Worm (Caenorhabditis elegans) whole organism, L4 larva: ENCODE results near the gene Y116A8A.6.
A peak's percentile ranks its signal among the peaks of the same experiment; 100 is the strongest.

Source experiments
- D1046.2 ChIP-seq: fragments of 200-800 bp; sonication (Bioruptor generic); IDR thresholded peaks from 2 replicates; pipeline ENCODE4 v1.3.6; 2022; ENCODE audit warnings: missing genetic modification characterization, missing compliant biosample characterization
- F10B5.3 ChIP-seq: sonication (generic microtip); optimal IDR thresholded peaks from 2 replicates; lab custom pipeline; 2016; ENCODE audit warnings: mild to moderate bottlenecking, missing genetic modification characterization, missing compliant biosample characterization
- F37D6.2 ChIP-seq: sonication (generic microtip); optimal IDR thresholded peaks from 2 replicates; lab custom pipeline; 2016; ENCODE audit warnings: mild to moderate bottlenecking, missing genetic modification characterization, missing compliant biosample characterization
- F44E2.7 ChIP-seq: fragments of 200-800 bp; sonication (Bioruptor generic); IDR thresholded peaks from 2 replicates; pipeline ENCODE4 v2.1.2; 2022; ENCODE audit warnings: missing genetic modification characterization, missing compliant biosample characterization
- R02D3.7 ChIP-seq: fragments of 150-350 bp; sonication (generic microtip); optimal IDR thresholded peaks from 3 replicates; lab custom pipeline; 2014; ENCODE audit warnings: missing biosample characterization, missing genetic modification characterization
- Y105C5A.15 ChIP-seq: fragments of 200-800 bp; sonication (Bioruptor generic); IDR thresholded peaks from 2 replicates; pipeline ENCODE4 v1.3.6; 2022; ENCODE audit warnings: missing genetic modification characterization, missing compliant biosample characterization
- Y48G9A.11 ChIP-seq: fragments of 200-800 bp; sonication (Bioruptor generic); IDR thresholded peaks from 2 replicates; pipeline ENCODE4 v1.3.6; 2022; ENCODE audit warnings: missing genetic modification reagents, missing genetic modification characterization, missing compliant biosample characterization
- aha-1 ChIP-seq: fragments of 150-350 bp; peaks from one replicate; lab custom pipeline; 2014; ENCODE audit warnings: missing biosample characterization, missing genetic modification characterization
- ama-1 ChIP-seq: fragments of 150-350 bp; optimal IDR thresholded peaks from 2 replicates; lab custom pipeline; 2014; ENCODE audit warnings: inconsistent platforms, mixed read lengths
- ceh-62 ChIP-seq: sonication (generic microtip); optimal IDR thresholded peaks from 2 replicates; lab custom pipeline; 2017; ENCODE audit warnings: missing biosample characterization, missing genetic modification characterization
- cey-2 ChIP-seq: sonication (generic microtip); optimal IDR thresholded peaks from 3 replicates; lab custom pipeline; 2017; ENCODE audit warnings: missing genetic modification characterization, mild to moderate bottlenecking, missing compliant biosample characterization, antibody characterized with exemption, borderline replicate concordance; ENCODE audit not compliant: insufficient read depth
- ctbp-1 ChIP-seq: fragments of 200-800 bp; sonication (Bioruptor generic); IDR thresholded peaks from 2 replicates; pipeline ENCODE4 v1.3.6; 2022; ENCODE audit warnings: missing genetic modification reagents, missing genetic modification characterization, missing compliant biosample characterization
- dmd-9 ChIP-seq: fragments of 200-800 bp; sonication (Bioruptor generic); IDR thresholded peaks from 2 replicates; pipeline ENCODE4 v1.3.6; 2022; ENCODE audit warnings: missing genetic modification reagents, missing genetic modification characterization, missing compliant biosample characterization
- dpl-1 ChIP-seq: fragments of 150-350 bp; optimal IDR thresholded peaks from 2 replicates; lab custom pipeline; 2014; ENCODE audit warnings: missing biosample characterization, missing genetic modification reagents, missing genetic modification characterization
- duxl-1 ChIP-seq: sonication (generic microtip); optimal IDR thresholded peaks from 2 replicates; lab custom pipeline; 2016; ENCODE audit warnings: mild to moderate bottlenecking, missing genetic modification characterization, moderate library complexity, missing compliant biosample characterization; ENCODE audit not compliant: poor library complexity
- dve-1 ChIP-seq: sonication (generic microtip); optimal IDR thresholded peaks from 2 replicates; lab custom pipeline; 2017; ENCODE audit warnings: antibody characterized with exemption, mild to moderate bottlenecking, missing genetic modification characterization, missing compliant biosample characterization; ENCODE audit not compliant: insufficient read depth
- egl-43 ChIP-seq: fragments of 200-800 bp; sonication (Bioruptor generic); IDR thresholded peaks from 2 replicates; pipeline ENCODE4 v1.3.6; 2022; ENCODE audit warnings: missing genetic modification reagents, missing genetic modification characterization, missing compliant biosample characterization
- fkh-10 ChIP-seq: fragments of 150-350 bp; optimal IDR thresholded peaks from 2 replicates; lab custom pipeline; 2014; ENCODE audit warnings: missing biosample characterization, missing genetic modification reagents, missing genetic modification characterization
- fos-1 ChIP-seq: fragments of 150-350 bp; optimal IDR thresholded peaks from 2 replicates; lab custom pipeline; 2014; ENCODE audit warnings: missing biosample characterization, missing genetic modification characterization
- hif-1 ChIP-seq, 2 experiments: sonication (generic microtip); optimal IDR thresholded peaks; 2 replicates each; lab custom pipeline; 2016 to 2017; ENCODE audit warnings: missing compliant biosample characterization in 2 of 2, missing genetic modification characterization in 2 of 2, missing genetic modification reagents in 2 of 2, missing genotype in 2 of 2, mild to moderate bottlenecking in 1 of 2
- hlh-11 ChIP-seq: fragments of 200-800 bp; sonication (Bioruptor generic); optimal IDR thresholded peaks from 2 replicates; lab custom pipeline; 2018; ENCODE audit warnings: mild to moderate bottlenecking, missing genetic modification characterization, missing compliant biosample characterization
- hmg-1.1 ChIP-seq: fragments of 200-800 bp; sonication (Bioruptor generic); IDR thresholded peaks from 2 replicates; pipeline ENCODE4 v1.3.6; 2022; ENCODE audit warnings: missing genetic modification reagents, missing genetic modification characterization, missing compliant biosample characterization
- jun-1 ChIP-seq: fragments of 150-350 bp; optimal IDR thresholded peaks from 2 replicates; lab custom pipeline; 2014; ENCODE audit warnings: missing biosample characterization, missing genetic modification reagents, missing genetic modification characterization
- lin-1 ChIP-seq: fragments of 200-800 bp; sonication (Bioruptor generic); IDR thresholded peaks from 2 replicates; pipeline ENCODE4 v1.3.6; 2022; ENCODE audit warnings: missing genetic modification reagents, missing genetic modification characterization, missing compliant biosample characterization
- lin-13 ChIP-seq: fragments of 150-350 bp; optimal IDR thresholded peaks from 2 replicates; lab custom pipeline; 2014; ENCODE audit warnings: missing biosample characterization, missing genetic modification reagents, missing genetic modification characterization
- lin-15B ChIP-seq: fragments of 150-350 bp; sonication (generic microtip); optimal IDR thresholded peaks from 3 replicates; lab custom pipeline; 2014; ENCODE audit warnings: missing biosample characterization, missing genetic modification characterization
- lin-38 ChIP-seq: fragments of 200-800 bp; sonication (Bioruptor generic); IDR thresholded peaks from 2 replicates; pipeline ENCODE4 v1.3.6; 2022; ENCODE audit warnings: missing genetic modification reagents, missing genetic modification characterization, missing compliant biosample characterization
- lin-39 ChIP-seq: fragments of 150-350 bp; optimal IDR thresholded peaks from 2 replicates; lab custom pipeline; 2014; ENCODE audit warnings: missing biosample characterization, missing genetic modification reagents, missing genetic modification characterization
- lir-3 ChIP-seq: sonication (generic microtip); optimal IDR thresholded peaks from 2 replicates; lab custom pipeline; 2016; ENCODE audit warnings: mild to moderate bottlenecking, missing genetic modification characterization, missing compliant biosample characterization
- lsy-2 ChIP-seq, 2 experiments: fragments of 150-350 bp in 1 of 2; sonication (generic microtip) in 1 of 2; optimal IDR thresholded peaks; 2 replicates each; lab custom pipeline; 2014 to 2017; ENCODE audit warnings: missing biosample characterization in 2 of 2, missing genetic modification characterization in 2 of 2
- mdl-1 ChIP-seq, 2 experiments: fragments of 150-350 bp in 1 of 2; sonication (generic microtip) in 1 of 2; optimal IDR thresholded peaks; 2 replicates each; lab custom pipeline; 2014 to 2017; ENCODE audit warnings: missing biosample characterization in 2 of 2, missing genetic modification characterization in 2 of 2
- mep-1 ChIP-seq: fragments of 150-350 bp; sonication (generic microtip); optimal IDR thresholded peaks from 3 replicates; lab custom pipeline; 2014; ENCODE audit warnings: missing biosample characterization, missing genetic modification characterization
- mes-2 ChIP-seq: sonication (generic microtip); optimal IDR thresholded peaks from 2 replicates; lab custom pipeline; 2016; ENCODE audit warnings: missing genotype, mild to moderate bottlenecking, missing genetic modification characterization, missing compliant biosample characterization; ENCODE audit not compliant: poor library complexity, severe bottlenecking
- mxl-2 ChIP-seq: fragments of 200-800 bp; sonication (Bioruptor generic); conservative IDR thresholded peaks from 2 replicates; pipeline ENCODE4 v1.3.6; 2022; ENCODE audit warnings: missing genetic modification reagents, missing genetic modification characterization, missing compliant biosample characterization
- nhr-11 ChIP-seq: fragments of 150-350 bp; optimal IDR thresholded peaks from 2 replicates; lab custom pipeline; 2014; ENCODE audit warnings: missing biosample characterization, missing genetic modification characterization
- nhr-237 ChIP-seq: sonication (generic microtip); optimal IDR thresholded peaks from 2 replicates; lab custom pipeline; 2017; ENCODE audit warnings: missing biosample characterization, missing genetic modification characterization
- nhr-76 ChIP-seq: fragments of 150-350 bp; optimal IDR thresholded peaks from 2 replicates; lab custom pipeline; 2014; ENCODE audit warnings: missing biosample characterization, missing genetic modification characterization
- nhr-77 ChIP-seq: fragments of 150-350 bp; optimal IDR thresholded peaks from 2 replicates; lab custom pipeline; 2014; ENCODE audit warnings: missing biosample characterization, missing genetic modification characterization
- php-3 ChIP-seq: fragments of 200-800 bp; sonication (Bioruptor generic); IDR thresholded peaks from 2 replicates; pipeline ENCODE4 v1.3.6; 2022; ENCODE audit warnings: missing genetic modification reagents, missing genetic modification characterization, missing compliant biosample characterization
- rbr-2 ChIP-seq: sonication (generic microtip); optimal IDR thresholded peaks from 2 replicates; lab custom pipeline; 2016; ENCODE audit warnings: missing genotype, missing genetic modification characterization, missing compliant biosample characterization
- set-16 ChIP-seq: fragments of 200-800 bp; sonication (Bioruptor generic); IDR thresholded peaks from 2 replicates; pipeline ENCODE4 v1.3.6; 2022; ENCODE audit warnings: missing genetic modification reagents, missing genetic modification characterization, missing compliant biosample characterization
- snpc-1.2 ChIP-seq: fragments of 200-800 bp; sonication (Bioruptor generic); IDR thresholded peaks from 2 replicates; pipeline ENCODE4 v1.3.6; 2022; ENCODE audit warnings: missing genetic modification reagents, missing genetic modification characterization, missing compliant biosample characterization
- tag-97 ChIP-seq: fragments of 200-800 bp; sonication (Bioruptor generic); IDR thresholded peaks from 2 replicates; pipeline ENCODE4 v1.3.6; 2022; ENCODE audit warnings: missing genetic modification characterization, missing compliant biosample characterization
- unc-130 ChIP-seq: sonication (generic microtip); optimal IDR thresholded peaks from 2 replicates; lab custom pipeline; 2016; ENCODE audit warnings: missing genetic modification reagents, missing genetic modification characterization, missing compliant biosample characterization
- unc-39 ChIP-seq: sonication (generic microtip); optimal IDR thresholded peaks from 2 replicates; lab custom pipeline; 2017; ENCODE audit warnings: missing biosample characterization, missing genetic modification characterization
- vab-7 ChIP-seq: fragments of 200-800 bp; sonication (Bioruptor generic); IDR thresholded peaks from 2 replicates; pipeline ENCODE4 v1.3.6; 2022; ENCODE audit warnings: missing genetic modification reagents, missing genetic modification characterization, missing compliant biosample characterization
- zfp-3 ChIP-seq: fragments of 200-800 bp; sonication (Bioruptor generic); conservative IDR thresholded peaks from 2 replicates; pipeline ENCODE4 v1.3.6; 2022; ENCODE audit warnings: missing genetic modification reagents, missing genetic modification characterization, missing compliant biosample characterization
- ztf-7 ChIP-seq: fragments of 150-350 bp; optimal IDR thresholded peaks from 2 replicates; lab custom pipeline; 2014; ENCODE audit warnings: missing biosample characterization, missing genetic modification characterization

Y116A8A.6 gene

ce11 chrIV:16865487-16865886 is 36.9 kb upstream of the Y116A8A.6 start, which contains the start of gene gtsf-1 (continued):
- peak; percentile 94 for TF ChIP-seq mes-2 (tag; lab: Kevin White, UChicago)
- TF ChIP-seq Y48G9A.11 (GFP tag; lab: Robert Waterston, UW) = peak; percentile 67
- TF ChIP-seq lin-38 (GFP tag; lab: Robert Waterston, UW) = peak; percentile 77
- TF ChIP-seq mep-1 = peak; percentile 88
- no peak for TF ChIP-seq F44E2.7
- peak; percentile 55 for TF ChIP-seq duxl-1 (tag; lab: Kevin White, UChicago)
- TF ChIP-seq ama-1 (lab: Kevin White, UChicago) = peak; percentile 58
- TF ChIP-seq mdl-1 (tag; optimal IDR thresholded peaks at IDR 0.05; lab: Kevin White, UChicago) = peak in 1 of 2 experiments; percentile 22
- TF ChIP-seq tag-97 = no peak
- 0 out of 2 replicates have a peak, but pooled peaks have one; percentile 59 for TF ChIP-seq zfp-3 (GFP tag; lab: Robert Waterston, UW)
- TF ChIP-seq lin-39 (tag; lab: Kevin White, UChicago) = no peak
- peak; percentile 60 for TF ChIP-seq vab-7 (GFP tag; lab: Robert Waterston, UW)
- 0 out of 2 replicates have a peak, but pooled peaks have one; percentile 64 for TF ChIP-seq D1046.2 (GFP tag; lab: Robert Waterston, UW)
- peak; percentile 98 for TF ChIP-seq R02D3.7 (tag; lab: Kevin White, UChicago)
- peak; percentile 80 for TF ChIP-seq lin-13 (GFP tag; lab: Kevin White, UChicago)
- TF ChIP-seq F37D6.2 = peak; percentile 13
- peak; percentile 45 for TF ChIP-seq nhr-11 (tag; lab: Kevin White, UChicago)
- no peak for TF ChIP-seq nhr-76 (tag; lab: Kevin White, UChicago)
- peak; percentile 67 for TF ChIP-seq dpl-1
- TF ChIP-seq egl-43 (GFP tag; lab: Robert Waterston, UW) = peak; percentile 37; the same call in 1 of the 2 replicates
- TF ChIP-seq lin-15B (tag; lab: Kevin White, UChicago) = peak; percentile 66
- no peak for TF ChIP-seq lin-1 (GFP tag; lab: Robert Waterston, UW)
- peak; percentile 93 for TF ChIP-seq snpc-1.2
- TF ChIP-seq hif-1 (tag; optimal IDR thresholded peaks at IDR 0.05; lab: Kevin White, UChicago) = peak in 1 of 2 experiments; percentile 62
- peak; percentile 63; the same call in 1 of the 2 replicates for TF ChIP-seq dmd-9 (GFP tag; lab: Robert Waterston, UW)
- 0 out of 2 replicates have a peak, but pooled peaks have one; percentile 37 for TF ChIP-seq php-3 (GFP tag; lab: Robert Waterston, UW)
- peak; percentile 28 for TF ChIP-seq fkh-10 (GFP tag; lab: Kevin White, UChicago)

ce11 chrIV:16864876-16865275 is 36.3 kb upstream of the Y116A8A.6 start:
- no peak for TF ChIP-seq F10B5.3 (tag; lab: Kevin White, UChicago)
- TF ChIP-seq jun-1 (tag; lab: Kevin White, UChicago) = no peak
- TF ChIP-seq fos-1 (tag; lab: Kevin White, UChicago) = no peak
- TF ChIP-seq Y105C5A.15 (GFP tag; lab: Robert Waterston, UW) = no peak
- TF ChIP-seq set-16 = peak; percentile 72
- TF ChIP-seq egl-43 (GFP tag; lab: Robert Waterston, UW) = peak; percentile 65; the same call in 1 of the 2 replicates
- TF ChIP-seq ctbp-1 (GFP tag; lab: Robert Waterston, UW) = no peak
- no peak for TF ChIP-seq lir-3 (tag; lab: Kevin White, UChicago)
- no peak for TF ChIP-seq ztf-7 (tag; lab: Kevin White, UChicago)
- no peak for TF ChIP-seq nhr-237 (tag; lab: Kevin White, UChicago)
- no peak for TF ChIP-seq mxl-2
- TF ChIP-seq lin-38 (GFP tag; lab: Robert Waterston, UW) = no peak
- TF ChIP-seq, all 104 proteins: peak for 2

ce11 chrIV:16863431-16863895 is 34.9 kb upstream of the Y116A8A.6 start, which contains the start of the genes mel-46 and lsy-13:
mel-46 (minus strand) TSS chrIV:16863481.
lsy-13 (plus strand) TSS chrIV:16863870.
- no peak for TF ChIP-seq cey-2
- TF ChIP-seq F37D6.2 = no peak
- peak; percentile 73 for TF ChIP-seq aha-1 (tag; lab: Kevin White, UChicago)
- peak; percentile 1 for TF ChIP-seq lin-13 (GFP tag; lab: Kevin White, UChicago)
- TF ChIP-seq dve-1 (tag; lab: Kevin White, UChicago) = peak; percentile 29
- TF ChIP-seq mep-1 = peak; percentile 70
- no peak for TF ChIP-seq unc-39 (tag; lab: Kevin White, UChicago)
- no peak for TF ChIP-seq ceh-62 (tag; lab: Kevin White, UChicago)
- TF ChIP-seq unc-130 (GFP tag; lab: Kevin White, UChicago) = peak; percentile 55
- TF ChIP-seq ama-1 (lab: Kevin White, UChicago) = peak; percentile 11
- TF ChIP-seq nhr-77 = peak; percentile 9
- peak; percentile 39; the same call in 1 of the 2 replicates for TF ChIP-seq hmg-1.1
- peak in 1 of 2 experiments; percentile 43 for TF ChIP-seq hif-1 (tag; optimal IDR thresholded peaks at IDR 0.05; lab: Kevin White, UChicago)
- TF ChIP-seq lsy-2 (tag; optimal IDR thresholded peaks at IDR 0.05; lab: Kevin White, UChicago) = peak in 1 of 2 experiments; percentile 70
- peak; percentile 52 for TF ChIP-seq rbr-2 (tag; lab: Kevin White, UChicago)
- peak; percentile 5 for TF ChIP-seq hlh-11 (tag; lab: Kevin White, UChicago)
